Worm (Caenorhabditis elegans): Measurements from ENCODE around the gene Y41E3.13.

The Y41E3.13 gene

ce11 chrIV:15028891-15029290 is 29.2 kb upstream of the Y41E3.13 start, which contains the start of gene Y41E3.8 (continued):
- no peak for TF ChIP-seq unc-30 (tag; optimal IDR thresholded peaks at IDR 0.05)
- no peak for TF ChIP-seq nhr-237 (tag; optimal IDR thresholded peaks at IDR 0.05)
- no peak for TF ChIP-seq fos-1 (tag; optimal IDR thresholded peaks at IDR 0.05)
- no peak for TF ChIP-seq alr-1 (tag; optimal IDR thresholded peaks at IDR 0.05; ENCODE audit: borderline replicate concordance)
- TF ChIP-seq ceh-88 (GFP tag; IDR thresholded peaks at IDR 0.05), result no peak
- TF ChIP-seq dsc-1 (tag; optimal IDR thresholded peaks at IDR 0.05), result peak; percentile 3

- TF ChIP-seq nhr-90 (tag; optimal IDR thresholded peaks at IDR 0.05; ENCODE audit: poor library complexity) (no peak), grh-1 (GFP tag; IDR thresholded peaks at IDR 0.05) (no peak), nhr-11 (tag; optimal IDR thresholded peaks at IDR 0.05) (no peak), lin-35 (GFP tag; optimal IDR thresholded peaks at IDR 0.05) (no peak), vab-15 (tag; optimal IDR thresholded peaks at IDR 0.05) (no peak), unc-86 (tag; optimal IDR thresholded peaks at IDR 0.05) (no peak), unc-98 (GFP tag; IDR thresholded peaks at IDR 0.05) (no peak), rnt-1 (tag; optimal IDR thresholded peaks at IDR 0.05) (no peak), ets-5 (GFP tag; IDR thresholded peaks at IDR 0.05) (no peak), swsn-7 (tag; optimal IDR thresholded peaks at IDR 0.05) (no peak), sox-4 (tag; optimal IDR thresholded peaks at IDR 0.05) (no peak), lir-3 (tag; optimal IDR thresholded peaks at IDR 0.05; ENCODE audit: poor library complexity) (no peak), ceh-90 (tag; optimal IDR thresholded peaks at IDR 0.05) (no peak), dsc-1 (tag; optimal IDR thresholded peaks at IDR 0.05) (no peak), mef-2 (tag; optimal IDR thresholded peaks at IDR 0.05) (no peak), mab-9 (GFP tag; IDR thresholded peaks at IDR 0.05) (no peak), lin-39 (tag; optimal IDR thresholded peaks at IDR 0.05) (no peak)
These were observed 28.5 kb upstream of the Y41E3.13 start for ce11 chrIV:15029565-15029964.

- TF ChIP-seq aly-2 (tag; optimal IDR thresholded peaks at IDR 0.05) (no peak), lin-13 (GFP tag; optimal IDR thresholded peaks at IDR 0.05) (peak; percentile 47), skn-1 (tag; optimal IDR thresholded peaks at IDR 0.05) (peak; percentile 76), hlh-17 (GFP tag; optimal IDR thresholded peaks at IDR 0.05; ENCODE audit: borderline replicate concordance) (no peak), lin-35 (GFP tag; optimal IDR thresholded peaks at IDR 0.05) (peak; percentile 94 to 96), lir-3 (tag; optimal IDR thresholded peaks at IDR 0.05; ENCODE audit: poor library complexity) (no peak), unc-62 (GFP tag; optimal IDR thresholded peaks at IDR 0.05) (no peak), Y116A8C.19 (tag; optimal IDR thresholded peaks at IDR 0.05; ENCODE audit: borderline replicate concordance) (no peak), nhr-20 (tag; optimal IDR thresholded peaks at IDR 0.05) (peak; percentile 66), rnt-1 (tag; optimal IDR thresholded peaks at IDR 0.05) (no peak), dsc-1 (tag; optimal IDR thresholded peaks at IDR 0.05) (peak; percentile 26), unc-130 (tag; optimal IDR thresholded peaks at IDR 0.05) (peak; percentile 73), lin-15B (tag; optimal IDR thresholded peaks at IDR 0.05) (peak; percentile 59), ceh-90 (tag; optimal IDR thresholded peaks at IDR 0.05) (no peak), unc-30 (tag; optimal IDR thresholded peaks at IDR 0.05) (no peak), fkh-4 (tag; optimal IDR thresholded peaks at IDR 0.05; ENCODE audit: borderline replicate concordance) (no peak), nhr-90 (tag; optimal IDR thresholded peaks at IDR 0.05; ENCODE audit: poor library complexity) (peak; percentile 14), efl-1 (optimal IDR thresholded peaks at IDR 0.05) (peak; percentile 93 to 97), efl-1 (GFP tag; optimal IDR thresholded peaks at IDR 0.05 in 1 of 2) (peak; percentile 95 to 99), fkh-10 (GFP tag; optimal IDR thresholded peaks at IDR 0.05) (no peak), jun-1 (tag; optimal IDR thresholded peaks at IDR 0.05) (peak; percentile 20), unc-98 (GFP tag; IDR thresholded peaks at IDR 0.05) (no peak), nhr-11 (tag; optimal IDR thresholded peaks at IDR 0.05) (no peak), pax-3 (tag; optimal IDR thresholded peaks at IDR 0.05) (no peak), C04F5.9 (tag; optimal IDR thresholded peaks at IDR 0.05) (no peak), pqm-1 (tag; optimal IDR thresholded peaks at IDR 0.05) (no peak), lin-39 (tag; optimal IDR thresholded peaks at IDR 0.05) (no peak), zag-1 (tag; optimal IDR thresholded peaks at IDR 0.05) (no peak), snpc-4 (tag; optimal IDR thresholded peaks at IDR 0.05) (no peak), fkh-8 (tag; optimal IDR thresholded peaks at IDR 0.05) (peak; percentile 24), egl-27 (tag; optimal IDR thresholded peaks at IDR 0.05) (no peak), dpl-1 (GFP tag; optimal IDR thresholded peaks at IDR 0.05) (peak; percentile 93 to 95 (median 93)), nhr-71 (tag; optimal IDR thresholded peaks at IDR 0.05) (peak; percentile 73), vab-15 (tag; optimal IDR thresholded peaks at IDR 0.05) (no peak), unc-86 (tag; optimal IDR thresholded peaks at IDR 0.05) (peak; percentile 8), elt-3 (tag; optimal IDR thresholded peaks at IDR 0.05) (peak in 1 of 6 experiments; percentile 75), alr-1 (tag; optimal IDR thresholded peaks at IDR 0.05; ENCODE audit: borderline replicate concordance) (no peak), efl-3 (GFP tag; optimal IDR thresholded peaks at IDR 0.05) (no peak)
These were observed 21.1 kb upstream of the Y41E3.13 start, which contains the start of gene eef-1B.2 for ce11 chrIV:15036974-15037373. TSS of gene eef-1B.2 (plus strand) at chrIV:15037331.
